Fruit fly (Drosophila melanogaster): ENCODE measurements around the gene skd.

DNA sequence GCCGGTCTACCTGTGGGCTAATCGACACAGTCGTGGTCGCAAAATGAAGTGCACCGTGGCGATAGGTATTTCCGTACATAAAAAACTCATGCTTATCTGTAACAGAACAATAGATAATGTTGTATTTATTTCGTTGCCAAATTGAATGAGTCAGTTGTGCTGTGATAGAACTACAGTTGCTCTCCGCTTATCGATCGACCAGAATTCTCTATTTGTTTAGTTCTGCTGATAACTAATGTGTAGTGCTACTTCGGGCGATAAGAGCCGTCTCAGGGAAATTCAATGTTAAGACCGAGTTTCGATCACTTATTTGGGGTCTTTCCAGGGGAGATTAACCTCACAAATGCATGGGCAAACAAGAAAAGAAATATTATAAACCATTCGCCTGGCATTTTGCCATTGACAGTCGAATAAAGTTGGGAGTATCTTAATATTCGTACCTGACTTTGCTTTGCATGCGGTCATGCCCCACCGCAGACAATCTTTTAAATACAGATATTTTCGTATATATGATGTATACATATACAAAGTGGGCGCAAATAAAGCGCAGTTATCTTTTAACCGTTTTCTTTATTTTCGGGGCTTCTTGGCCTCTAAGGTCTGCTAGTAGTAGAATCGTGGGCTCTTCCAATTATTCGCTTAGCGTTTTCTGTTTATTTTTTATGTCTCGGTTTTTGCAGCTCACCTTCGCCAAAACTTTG lies 9.2 kb upstream of the skd start:
- TF ChIP-seq Sry-δ (GFP tag; optimal IDR thresholded peaks at IDR 0.05) (no peak), wek (GFP tag; optimal IDR thresholded peaks at IDR 0.05) (no peak), CG32767 (GFP tag; IDR thresholded peaks at IDR 0.05) (no peak), CG3847 (GFP tag; IDR thresholded peaks at IDR 0.05) (no peak), CG12155 (GFP tag; optimal IDR thresholded peaks at IDR 0.05) (no peak), Hr39 (optimal IDR thresholded peaks at IDR 0.05) (no peak), CG18599 (GFP tag; optimal IDR thresholded peaks at IDR 0.05) (peak; percentile 17)
